Worm (Caenorhabditis elegans) whole organism, mixed stage, embryonic: ENCODE results near the gene gst-36.

Experiments used
- M03D4.4 ChIP-seq: sonication (generic microtip); optimal IDR thresholded peaks from 2 replicates; lab custom pipeline; 2017; ENCODE audit warnings: mild to moderate bottlenecking, missing genetic modification characterization, missing compliant biosample characterization
- bed-3 ChIP-seq: fragments of 200-800 bp; sonication (Bioruptor generic); optimal IDR thresholded peaks from 3 replicates; lab custom pipeline; 2018; ENCODE audit warnings: mild to moderate bottlenecking, missing genetic modification characterization, moderate library complexity, missing compliant biosample characterization
- blmp-1 ChIP-seq: fragments of 150-350 bp; optimal IDR thresholded peaks from 2 replicates; lab custom pipeline; 2014; ENCODE audit warnings: missing biosample characterization, missing genetic modification characterization
- ceh-39 ChIP-seq: fragments of 150-350 bp; optimal IDR thresholded peaks from 2 replicates; lab custom pipeline; 2014; ENCODE audit warnings: missing biosample characterization, missing genetic modification characterization
- ceh-43 ChIP-seq: fragments of 200-800 bp; sonication (Bioruptor generic); optimal IDR thresholded peaks from 2 replicates; lab custom pipeline; 2018; ENCODE audit warnings: mild to moderate bottlenecking, missing genetic modification characterization, moderate library complexity, missing compliant biosample characterization
- ceh-83 ChIP-seq: fragments of 200-800 bp; sonication (Bioruptor generic); optimal IDR thresholded peaks from 2 replicates; lab custom pipeline; 2018; ENCODE audit warnings: mild to moderate bottlenecking, missing genetic modification characterization, missing compliant biosample characterization
- ces-1 ChIP-seq: fragments of 150-350 bp; optimal IDR thresholded peaks from 2 replicates; lab custom pipeline; 2014; ENCODE audit warnings: missing biosample characterization, missing genetic modification reagents, missing genetic modification characterization
- cnd-1 ChIP-seq: fragments of 200-800 bp; sonication (Bioruptor generic); optimal IDR thresholded peaks from 2 replicates; lab custom pipeline; 2018; ENCODE audit warnings: mild to moderate bottlenecking, missing genetic modification characterization, missing compliant biosample characterization
- drap-1 ChIP-seq: fragments of 200-800 bp; sonication (Bioruptor generic); optimal IDR thresholded peaks from 3 replicates; lab custom pipeline; 2018; ENCODE audit warnings: mild to moderate bottlenecking, missing genetic modification characterization, missing compliant biosample characterization
- elt-1 ChIP-seq: sonication (generic microtip); optimal IDR thresholded peaks from 2 replicates; lab custom pipeline; 2017; ENCODE audit warnings: missing genetic modification characterization, mild to moderate bottlenecking, missing compliant biosample characterization, antibody characterized with exemption, moderate library complexity, borderline replicate concordance; ENCODE audit not compliant: insufficient read depth
- elt-3 ChIP-seq: fragments of 150-350 bp; optimal IDR thresholded peaks from 2 replicates; lab custom pipeline; 2014; ENCODE audit warnings: missing biosample characterization, missing genetic modification characterization
- flh-1 ChIP-seq: fragments of 200-800 bp; sonication (Bioruptor generic); optimal IDR thresholded peaks from 2 replicates; lab custom pipeline; 2018; ENCODE audit warnings: mild to moderate bottlenecking, missing genetic modification characterization, moderate library complexity, missing compliant biosample characterization
- ham-2 ChIP-seq: fragments of 200-800 bp; sonication (Bioruptor generic); optimal IDR thresholded peaks from 2 replicates; lab custom pipeline; 2018; ENCODE audit warnings: mild to moderate bottlenecking, missing genetic modification characterization, missing compliant biosample characterization
- hlh-1 ChIP-seq: fragments of 150-350 bp; optimal IDR thresholded peaks from 2 replicates; lab custom pipeline; 2014; ENCODE audit warnings: missing biosample characterization, missing genetic modification reagents, missing genetic modification characterization
- lin-13 ChIP-seq: fragments of 150-350 bp; optimal IDR thresholded peaks from 2 replicates; lab custom pipeline; 2014; ENCODE audit warnings: missing biosample characterization, missing genetic modification characterization
- lin-32 ChIP-seq: fragments of 200-800 bp; sonication (Bioruptor generic); optimal IDR thresholded peaks from 2 replicates; lab custom pipeline; 2018; ENCODE audit warnings: mild to moderate bottlenecking, missing genetic modification characterization, missing compliant biosample characterization
- lsy-2 ChIP-seq: fragments of 150-350 bp; optimal IDR thresholded peaks from 2 replicates; lab custom pipeline; 2014; ENCODE audit warnings: missing biosample characterization, missing genetic modification characterization
- mab-5 ChIP-seq: fragments of 150-350 bp; optimal IDR thresholded peaks from 2 replicates; lab custom pipeline; 2014; ENCODE audit warnings: missing biosample characterization, missing genetic modification characterization
- mep-1 ChIP-seq: fragments of 150-350 bp; optimal IDR thresholded peaks from 2 replicates; lab custom pipeline; 2017; ENCODE audit warnings: missing biosample characterization, missing genetic modification reagents, missing genetic modification characterization, inconsistent platforms
- mls-2 ChIP-seq: sonication (generic microtip); optimal IDR thresholded peaks from 2 replicates; lab custom pipeline; 2016; ENCODE audit warnings: mild to moderate bottlenecking, missing genetic modification characterization, moderate library complexity, missing compliant biosample characterization
- nhr-12 ChIP-seq: fragments of 150-350 bp; optimal IDR thresholded peaks from 2 replicates; lab custom pipeline; 2014; ENCODE audit warnings: missing biosample characterization, missing genetic modification characterization
- nhr-2 ChIP-seq: fragments of 150-350 bp; optimal IDR thresholded peaks from 2 replicates; lab custom pipeline; 2014; ENCODE audit warnings: missing biosample characterization, missing genetic modification characterization
- nhr-237 ChIP-seq: fragments of 150-350 bp; optimal IDR thresholded peaks from 2 replicates; lab custom pipeline; 2014; ENCODE audit warnings: missing biosample characterization, missing genetic modification characterization
- nhr-28 ChIP-seq: fragments of 150-350 bp; optimal IDR thresholded peaks from 2 replicates; lab custom pipeline; 2014; ENCODE audit warnings: missing biosample characterization, missing genetic modification characterization
- nhr-76 ChIP-seq: sonication (generic microtip); optimal IDR thresholded peaks from 2 replicates; lab custom pipeline; 2017; ENCODE audit warnings: missing biosample characterization, missing genetic modification characterization
- pha-4 ChIP-seq: fragments of 150-350 bp; optimal IDR thresholded peaks from 2 replicates; lab custom pipeline; 2018; ENCODE audit warnings: missing biosample characterization, missing genetic modification reagents, missing genetic modification characterization
- sem-2 ChIP-seq: fragments of 200-800 bp; sonication (Bioruptor generic); optimal IDR thresholded peaks from 2 replicates; lab custom pipeline; 2018; ENCODE audit warnings: mild to moderate bottlenecking, missing genetic modification characterization, missing compliant biosample characterization
- snpc-4 ChIP-seq: fragments of 150-350 bp; optimal IDR thresholded peaks from 2 replicates; lab custom pipeline; 2014; ENCODE audit warnings: missing biosample characterization, missing genetic modification characterization
- sptf-1 ChIP-seq: sonication (generic microtip); optimal IDR thresholded peaks from 2 replicates; lab custom pipeline; 2017; ENCODE audit warnings: mild to moderate bottlenecking, missing genetic modification characterization, moderate library complexity, missing compliant biosample characterization
- tbx-8 ChIP-seq: fragments of 200-800 bp; sonication (Bioruptor generic); optimal IDR thresholded peaks from 2 replicates; lab custom pipeline; 2018; ENCODE audit warnings: mild to moderate bottlenecking, missing genetic modification characterization, moderate library complexity, missing compliant biosample characterization
- unc-120 ChIP-seq: sonication (generic microtip); optimal IDR thresholded peaks from 2 replicates; lab custom pipeline; 2017; ENCODE audit warnings: missing genetic modification characterization, missing compliant biosample characterization; ENCODE audit not compliant: poor library complexity, severe bottlenecking
- unc-39 ChIP-seq: fragments of 150-350 bp; optimal IDR thresholded peaks from 2 replicates; lab custom pipeline; 2014; ENCODE audit warnings: missing biosample characterization, missing genetic modification characterization
- unc-62 ChIP-seq: fragments of 150-350 bp; optimal IDR thresholded peaks from 2 replicates; lab custom pipeline; 2014; ENCODE audit warnings: missing biosample characterization, missing genetic modification reagents, missing genetic modification characterization
- zip-8 ChIP-seq: fragments of 150-350 bp; optimal IDR thresholded peaks from 2 replicates; lab custom pipeline; 2014; ENCODE audit warnings: missing biosample characterization, missing genetic modification characterization
- ztf-11 ChIP-seq: fragments of 150-350 bp; optimal IDR thresholded peaks from 2 replicates; lab custom pipeline; 2014; ENCODE audit warnings: missing biosample characterization, missing genetic modification characterization

gst-36 gene

ce11 chrX:9822606-9823264 is 40.0 kb downstream of the gst-36 start:
- TF ChIP-seq blmp-1, result no peak
- TF ChIP-seq pha-4, result peak; percentile 73
- TF ChIP-seq unc-120 (tag; lab: Kevin White, UChicago), result peak; percentile 63
- TF ChIP-seq ceh-39, result no peak
- no peak for TF ChIP-seq nhr-237 (tag; lab: Kevin White, UChicago)
- no peak for TF ChIP-seq drap-1 (GFP tag; lab: Kevin White, UChicago)
- peak; percentile 62 for TF ChIP-seq ham-2 (GFP tag; lab: Kevin White, UChicago)
- peak; percentile 6 for TF ChIP-seq nhr-2 (tag; lab: Kevin White, UChicago)
- no peak for TF ChIP-seq ceh-43
- TF ChIP-seq M03D4.4, result no peak
- no peak for TF ChIP-seq nhr-12 (tag; lab: Kevin White, UChicago)
- no peak for TF ChIP-seq mab-5
- TF ChIP-seq nhr-28 (tag; lab: Kevin White, UChicago), result no peak
- peak; percentile 45 for TF ChIP-seq sptf-1 (tag; lab: Kevin White, UChicago)
- no peak for TF ChIP-seq nhr-76 (tag; lab: Kevin White, UChicago)
- TF ChIP-seq snpc-4, result no peak
- TF ChIP-seq sem-2, result no peak
- TF ChIP-seq ceh-83 (GFP tag; lab: Kevin White, UChicago), result no peak
- peak; percentile 51 for TF ChIP-seq mls-2 (tag; lab: Kevin White, UChicago)
- TF ChIP-seq lin-32, result no peak
- TF ChIP-seq unc-62 (GFP tag; lab: Kevin White, UChicago), result no peak
- no peak for TF ChIP-seq flh-1
- TF ChIP-seq zip-8 (tag; lab: Kevin White, UChicago), result no peak
- TF ChIP-seq tbx-8 (GFP tag; lab: Kevin White, UChicago), result no peak
- no peak for TF ChIP-seq elt-1 (tag; lab: Kevin White, UChicago)
- no peak for TF ChIP-seq cnd-1 (tag; lab: Kevin White, UChicago)
- no peak for TF ChIP-seq ztf-11 (tag; lab: Kevin White, UChicago)
- no peak for TF ChIP-seq lsy-2
- no peak for TF ChIP-seq elt-3
- TF ChIP-seq hlh-1 (tag; lab: Kevin White, UChicago), result peak; percentile 25
- TF ChIP-seq unc-39 (tag; lab: Kevin White, UChicago), result no peak
- peak; percentile 30 for TF ChIP-seq lin-13 (tag; lab: Kevin White, UChicago)
- TF ChIP-seq mep-1, result no peak
- no peak for TF ChIP-seq bed-3 (GFP tag; lab: Kevin White, UChicago)
- no peak for TF ChIP-seq ces-1 (GFP tag; lab: Kevin White, UChicago)

ce11 chrX:9822173-9822572 is 40.6 kb downstream of the gst-36 start, which contains the start of gene dpy-22:
dpy-22 (minus strand) TSS chrX:9822273.
- TF ChIP-seq bed-3 (GFP tag; lab: Kevin White, UChicago), result no peak

ce11 chrX:9814132-9814811 is 48.5 kb downstream of the gst-36 start:
- TF ChIP-seq ces-1 (GFP tag; lab: Kevin White, UChicago) (no peak), lin-13 (tag; lab: Kevin White, UChicago) (no peak), sptf-1 (tag; lab: Kevin White, UChicago) (no peak), elt-1 (tag; lab: Kevin White, UChicago) (no peak), ceh-83 (GFP tag; lab: Kevin White, UChicago) (no peak), hlh-1 (tag; lab: Kevin White, UChicago) (no peak), unc-120 (tag; lab: Kevin White, UChicago) (no peak), zip-8 (tag; lab: Kevin White, UChicago) (no peak), cnd-1 (tag; lab: Kevin White, UChicago) (no peak), sem-2 (no peak), flh-1 (no peak), mls-2 (tag; lab: Kevin White, UChicago) (no peak), drap-1 (GFP tag; lab: Kevin White, UChicago) (no peak), pha-4 (no peak), nhr-12 (tag; lab: Kevin White, UChicago) (no peak), ceh-43 (no peak), unc-39 (tag; lab: Kevin White, UChicago) (no peak), mep-1 (no peak), nhr-2 (tag; lab: Kevin White, UChicago) (no peak)
